Worm (Caenorhabditis elegans) whole organism, L1 larva: ENCODE data around the gene zip-7.

Experiments
- F16B12.6 ChIP-seq: fragments of 150-350 bp; optimal IDR thresholded peaks from 2 replicates; lab custom pipeline; 2014; ENCODE audit warnings: missing biosample characterization, missing genetic modification characterization
- Y116A8C.19 ChIP-seq: sonication (generic microtip); optimal IDR thresholded peaks from 2 replicates; lab custom pipeline; 2016; ENCODE audit warnings: missing compliant biosample characterization, missing genetic modification characterization, borderline replicate concordance
- alr-1 ChIP-seq: fragments of 200-800 bp; sonication (Bioruptor generic); optimal IDR thresholded peaks from 2 replicates; lab custom pipeline; 2018; ENCODE audit warnings: borderline replicate concordance, mild to moderate bottlenecking, missing genetic modification characterization, missing compliant biosample characterization
- aly-2 ChIP-seq: fragments of 150-350 bp; optimal IDR thresholded peaks from 2 replicates; lab custom pipeline; 2014; ENCODE audit warnings: missing biosample characterization, missing genetic modification characterization
- ama-1 ChIP-seq: fragments of 150-350 bp; optimal IDR thresholded peaks from 2 replicates; lab custom pipeline; 2014
- blmp-1 ChIP-seq: fragments of 150-350 bp; optimal IDR thresholded peaks from 2 replicates; lab custom pipeline; 2014; ENCODE audit warnings: missing biosample characterization, missing genetic modification characterization
- ceh-8 ChIP-seq: fragments of 200-800 bp; sonication (Bioruptor generic); optimal IDR thresholded peaks from 2 replicates; lab custom pipeline; 2018; ENCODE audit warnings: mild to moderate bottlenecking, missing genetic modification characterization, moderate library complexity, missing compliant biosample characterization
- ceh-88 ChIP-seq: fragments of 200-800 bp; sonication (Bioruptor generic); IDR thresholded peaks from 2 replicates; pipeline ENCODE4 v1.3.6; 2022; ENCODE audit warnings: missing genetic modification characterization, missing compliant biosample characterization
- ceh-90 ChIP-seq: sonication (generic microtip); optimal IDR thresholded peaks from 2 replicates; lab custom pipeline; 2016; ENCODE audit warnings: missing genetic modification characterization, missing compliant biosample characterization
- dpl-1 ChIP-seq, 3 experiments: fragments of 150-350 bp in 2 of 3; sonication (generic microtip) in 1 of 3; optimal IDR thresholded peaks; 2 replicates each; lab custom pipeline; 2014 to 2017; ENCODE audit warnings: missing biosample characterization in 3 of 3, missing genetic modification characterization in 3 of 3, missing genetic modification reagents in 3 of 3
- dsc-1 ChIP-seq: sonication (generic microtip); optimal IDR thresholded peaks from 2 replicates; lab custom pipeline; 2016; ENCODE audit warnings: mild to moderate bottlenecking, missing genetic modification characterization, missing compliant biosample characterization
- efl-3 ChIP-seq: fragments of 200-800 bp; sonication (Bioruptor generic); optimal IDR thresholded peaks from 2 replicates; lab custom pipeline; 2018; ENCODE audit warnings: mild to moderate bottlenecking, missing genetic modification characterization, missing compliant biosample characterization
- elt-3 ChIP-seq, 6 experiments: fragments of 150-350 bp in 1 of 6; sonication (generic microtip); optimal IDR thresholded peaks; 2 replicates each; lab custom pipeline; 2017 to 2018; ENCODE audit warnings: missing biosample characterization in 6 of 6, missing genetic modification characterization in 6 of 6, inconsistent platforms in 1 of 6
- ets-5 ChIP-seq: fragments of 200-800 bp; sonication (Bioruptor generic); IDR thresholded peaks from 2 replicates; pipeline ENCODE4 v1.3.6; 2022; ENCODE audit warnings: missing genetic modification characterization, missing compliant biosample characterization
- fkh-10 ChIP-seq: sonication (generic microtip); optimal IDR thresholded peaks from 2 replicates; lab custom pipeline; 2017; ENCODE audit warnings: missing biosample characterization, missing genetic modification reagents, missing genetic modification characterization
- fkh-8 ChIP-seq: sonication (generic microtip); optimal IDR thresholded peaks from 2 replicates; lab custom pipeline; 2016; ENCODE audit warnings: mild to moderate bottlenecking, missing genetic modification characterization, missing compliant biosample characterization
- grh-1 ChIP-seq: fragments of 200-800 bp; sonication (Bioruptor generic); IDR thresholded peaks from 2 replicates; pipeline ENCODE4 v1.3.6; 2022; ENCODE audit warnings: missing genetic modification reagents, missing genetic modification characterization, missing compliant biosample characterization
- hlh-4 ChIP-seq: sonication (generic microtip); optimal IDR thresholded peaks from 2 replicates; lab custom pipeline; 2016; ENCODE audit warnings: mild to moderate bottlenecking, missing genetic modification characterization, missing compliant biosample characterization
- hpl-2 ChIP-seq: fragments of 150-350 bp; optimal IDR thresholded peaks from 2 replicates; lab custom pipeline; 2014; ENCODE audit warnings: missing biosample characterization, missing genetic modification reagents, missing genetic modification characterization
- irx-1 ChIP-seq: sonication (generic microtip); optimal IDR thresholded peaks from 2 replicates; lab custom pipeline; 2016; ENCODE audit warnings: missing genetic modification characterization, missing compliant biosample characterization
- isw-1 ChIP-seq: fragments of 200-800 bp; sonication (Bioruptor generic); IDR thresholded peaks from 2 replicates; pipeline ENCODE4 v1.3.6; 2022; ENCODE audit warnings: missing genetic modification characterization, missing compliant biosample characterization
- lin-13 ChIP-seq: fragments of 150-350 bp; optimal IDR thresholded peaks from 2 replicates; lab custom pipeline; 2014; ENCODE audit warnings: missing biosample characterization, missing genetic modification reagents, missing genetic modification characterization
- lir-3 ChIP-seq: sonication (generic microtip); optimal IDR thresholded peaks from 2 replicates; lab custom pipeline; 2016; ENCODE audit warnings: mild to moderate bottlenecking, missing genetic modification characterization, moderate library complexity, missing compliant biosample characterization; ENCODE audit not compliant: poor library complexity
- mef-2 ChIP-seq: fragments of 150-350 bp; optimal IDR thresholded peaks from 2 replicates; lab custom pipeline; 2014; ENCODE audit warnings: missing biosample characterization, missing genetic modification characterization
- mep-1 ChIP-seq: fragments of 150-350 bp; optimal IDR thresholded peaks from 2 replicates; lab custom pipeline; 2014; ENCODE audit warnings: missing biosample characterization, missing genetic modification characterization
- nhr-11 ChIP-seq: fragments of 150-350 bp; optimal IDR thresholded peaks from 2 replicates; lab custom pipeline; 2014; ENCODE audit warnings: missing biosample characterization, missing genetic modification characterization
- nhr-12 ChIP-seq: sonication (generic microtip); optimal IDR thresholded peaks from 2 replicates; lab custom pipeline; 2017; ENCODE audit warnings: missing biosample characterization, missing genetic modification characterization
- nhr-19 ChIP-seq: fragments of 200-800 bp; sonication (Bioruptor generic); conservative IDR thresholded peaks from 2 replicates; pipeline ENCODE4 v1.3.6; 2022; ENCODE audit warnings: missing genetic modification characterization, missing compliant biosample characterization
- nhr-237 ChIP-seq: fragments of 150-350 bp; optimal IDR thresholded peaks from 2 replicates; lab custom pipeline; 2014; ENCODE audit warnings: missing biosample characterization, missing genetic modification characterization
- nhr-28 ChIP-seq: fragments of 150-350 bp; optimal IDR thresholded peaks from 2 replicates; lab custom pipeline; 2014; ENCODE audit warnings: missing biosample characterization, missing genetic modification characterization
- nhr-47 ChIP-seq: sonication (generic microtip); optimal IDR thresholded peaks from 2 replicates; lab custom pipeline; 2016; ENCODE audit warnings: mild to moderate bottlenecking, missing genetic modification characterization, moderate library complexity, missing compliant biosample characterization
- nhr-76 ChIP-seq: sonication (generic microtip); optimal IDR thresholded peaks from 2 replicates; lab custom pipeline; 2017; ENCODE audit warnings: missing biosample characterization, missing genetic modification characterization
- nhr-77 ChIP-seq: fragments of 150-350 bp; optimal IDR thresholded peaks from 2 replicates; lab custom pipeline; 2014; ENCODE audit warnings: missing biosample characterization, missing genetic modification characterization
- nhr-84 ChIP-seq: sonication (generic microtip); optimal IDR thresholded peaks from 2 replicates; lab custom pipeline; 2017; ENCODE audit warnings: missing biosample characterization, missing genetic modification characterization
- nhr-90 ChIP-seq: sonication (generic microtip); optimal IDR thresholded peaks from 2 replicates; lab custom pipeline; 2016; ENCODE audit warnings: mild to moderate bottlenecking, missing genetic modification characterization, missing compliant biosample characterization; ENCODE audit not compliant: poor library complexity
- pax-3 ChIP-seq: fragments of 200-800 bp; sonication (Bioruptor generic); optimal IDR thresholded peaks from 2 replicates; lab custom pipeline; 2018; ENCODE audit warnings: mild to moderate bottlenecking, missing genetic modification characterization, moderate library complexity, missing compliant biosample characterization
- pqm-1 ChIP-seq: sonication (generic microtip); optimal IDR thresholded peaks from 3 replicates; lab custom pipeline; 2017; ENCODE audit warnings: missing biosample characterization, missing genetic modification characterization
- skn-1 ChIP-seq: fragments of 150-350 bp; optimal IDR thresholded peaks from 2 replicates; lab custom pipeline; 2014; ENCODE audit warnings: missing biosample characterization, missing genetic modification characterization
- snu-23 ChIP-seq: sonication (generic microtip); optimal IDR thresholded peaks from 2 replicates; lab custom pipeline; 2016; ENCODE audit warnings: missing genetic modification characterization, missing compliant biosample characterization
- sox-4 ChIP-seq: sonication (generic microtip); optimal IDR thresholded peaks from 2 replicates; lab custom pipeline; 2016; ENCODE audit warnings: missing genetic modification characterization, missing compliant biosample characterization
- sup-37 ChIP-seq: fragments of 200-800 bp; sonication (Bioruptor generic); optimal IDR thresholded peaks from 2 replicates; lab custom pipeline; 2018; ENCODE audit warnings: mild to moderate bottlenecking, missing genetic modification characterization, missing compliant biosample characterization
- swsn-7 ChIP-seq: sonication (generic microtip); optimal IDR thresholded peaks from 2 replicates; lab custom pipeline; 2016; ENCODE audit warnings: missing genetic modification characterization, missing compliant biosample characterization
- tbx-2 ChIP-seq: sonication (generic microtip); optimal IDR thresholded peaks from 2 replicates; lab custom pipeline; 2016; ENCODE audit warnings: missing genetic modification characterization, missing compliant biosample characterization
- tlp-1 ChIP-seq: fragments of 150-350 bp; optimal IDR thresholded peaks from 2 replicates; lab custom pipeline; 2014; ENCODE audit warnings: missing biosample characterization, missing genetic modification characterization
- unc-62 ChIP-seq: fragments of 150-350 bp; optimal IDR thresholded peaks from 2 replicates; lab custom pipeline; 2014; ENCODE audit warnings: missing biosample characterization, missing genetic modification reagents, missing genetic modification characterization
- unc-86 ChIP-seq: sonication (generic microtip); optimal IDR thresholded peaks from 2 replicates; lab custom pipeline; 2016; ENCODE audit warnings: missing genetic modification characterization, missing compliant biosample characterization
- unc-98 ChIP-seq: fragments of 200-800 bp; sonication (Bioruptor generic); IDR thresholded peaks from 2 replicates; pipeline ENCODE4 v1.3.6; 2022; ENCODE audit warnings: missing genetic modification characterization, missing compliant biosample characterization
- vab-15 ChIP-seq: sonication (generic microtip); optimal IDR thresholded peaks from 2 replicates; lab custom pipeline; 2017; ENCODE audit warnings: missing genotype, mild to moderate bottlenecking, missing genetic modification characterization, missing compliant biosample characterization
- xbp-1 ChIP-seq: sonication (generic microtip); optimal IDR thresholded peaks from 2 replicates; lab custom pipeline; 2016; ENCODE audit warnings: missing genetic modification characterization, missing compliant biosample characterization
- zip-4 ChIP-seq: fragments of 200-800 bp; sonication (Bioruptor generic); optimal IDR thresholded peaks from 2 replicates; lab custom pipeline; 2018; ENCODE audit warnings: mild to moderate bottlenecking, missing genetic modification characterization, moderate library complexity, missing compliant biosample characterization
- ztf-4 ChIP-seq: fragments of 150-350 bp; optimal IDR thresholded peaks from 2 replicates; lab custom pipeline; 2014; ENCODE audit warnings: missing biosample characterization, missing genetic modification characterization

The zip-7 gene

DNA sequence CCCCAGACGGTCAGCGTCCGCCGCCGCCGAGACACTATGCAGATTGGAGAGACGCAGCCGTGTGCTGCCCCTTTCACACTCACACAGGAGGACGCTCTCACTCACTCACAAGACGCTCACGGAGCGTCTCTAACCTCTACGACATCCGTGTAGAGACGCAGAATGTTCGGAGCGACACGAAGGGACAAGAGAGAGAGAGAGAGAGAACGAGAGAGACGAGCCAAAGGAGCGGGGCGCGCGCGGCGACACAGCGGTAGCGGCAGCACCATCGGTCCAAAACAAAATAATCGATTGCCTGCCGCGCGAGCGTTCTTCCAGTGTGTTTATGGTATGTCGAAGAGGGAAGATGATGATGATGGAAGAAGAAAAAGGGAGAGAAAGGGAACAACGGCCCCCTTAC, 13.2 kb downstream of the zip-7 start (continued):
- no peak for TF ChIP-seq tlp-1 (tag; lab: Kevin White, UChicago)
- peak; percentile 43; the same call in 1 of the 2 replicates for TF ChIP-seq ceh-88 (GFP tag; lab: Robert Waterston, UW)
- TF ChIP-seq unc-62 (GFP tag; lab: Kevin White, UChicago) = no peak
- no peak for TF ChIP-seq hpl-2 (GFP tag; lab: Kevin White, UChicago)
- TF ChIP-seq grh-1 = peak; percentile 43
- TF ChIP-seq dpl-1 (GFP tag; optimal IDR thresholded peaks at IDR 0.05; lab: Kevin White, UChicago) = peak in 2 of 3 experiments; percentile 34 to 40
- TF ChIP-seq nhr-77 = peak; percentile 69
- peak; percentile 48 for TF ChIP-seq ztf-4 (tag; lab: Kevin White, UChicago)
- TF ChIP-seq, all 84 proteins: peak for 47

DNA sequence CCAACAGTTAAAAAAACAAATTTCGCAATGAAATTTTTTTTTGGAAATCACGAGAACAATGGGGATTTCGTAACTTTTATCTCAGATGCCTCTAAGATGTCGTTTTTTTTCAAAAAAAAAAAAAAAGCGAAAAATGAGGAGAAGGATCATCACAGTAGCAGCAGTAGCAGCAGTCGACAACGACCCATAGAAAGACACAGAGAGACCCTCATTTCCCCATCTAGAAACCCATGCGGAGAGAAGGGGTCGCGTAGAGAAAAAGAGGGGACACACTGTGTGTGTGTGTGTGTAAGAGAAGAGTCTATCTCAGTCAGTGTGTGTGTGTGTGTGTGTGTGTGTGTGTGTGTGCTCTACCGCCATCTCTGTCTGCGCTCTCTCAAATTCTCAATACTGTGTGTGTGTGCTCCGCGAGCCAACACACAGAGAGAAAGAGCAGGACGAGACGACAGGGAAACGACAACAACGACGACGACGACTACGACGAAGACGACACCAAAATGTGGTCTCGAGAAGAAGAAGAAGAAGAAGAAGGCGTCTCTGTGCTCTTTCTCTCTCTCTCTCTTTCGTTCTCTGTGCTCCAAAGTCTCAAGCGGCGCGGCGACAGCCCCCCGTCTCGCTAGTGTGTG, 14.0 kb downstream of the zip-7 start:
- TF ChIP-seq fkh-10 (GFP tag; lab: Kevin White, UChicago) (peak; percentile 81), skn-1 (tag; lab: Kevin White, UChicago) (peak; percentile 28), isw-1 (GFP tag; lab: Robert Waterston, UW) (peak; percentile 62), blmp-1 (tag; lab: Kevin White, UChicago) (no peak), alr-1 (tag; lab: Kevin White, UChicago) (no peak), lin-13 (GFP tag; lab: Kevin White, UChicago) (peak; percentile 24), irx-1 (tag; lab: Kevin White, UChicago) (peak; percentile 62), nhr-76 (tag; lab: Kevin White, UChicago) (no peak), hlh-4 (no peak), nhr-19 (GFP tag; lab: Robert Waterston, UW) (peak; percentile 70), Y116A8C.19 (tag; lab: Kevin White, UChicago) (no peak), fkh-8 (tag; lab: Kevin White, UChicago) (peak; percentile 89), zip-4 (GFP tag; lab: Kevin White, UChicago) (peak; percentile 33), pax-3 (tag; lab: Kevin White, UChicago) (peak; percentile 58), nhr-237 (tag; lab: Kevin White, UChicago) (peak; percentile 67), dsc-1 (tag; lab: Kevin White, UChicago) (peak; percentile 59), nhr-11 (peak; percentile 39), nhr-84 (tag; lab: Kevin White, UChicago) (no peak), ama-1 (no peak), pqm-1 (no peak), aly-2 (tag; lab: Kevin White, UChicago) (no peak), nhr-47 (tag; lab: Kevin White, UChicago) (peak; percentile 81), sox-4 (tag; lab: Kevin White, UChicago) (no peak), sup-37 (GFP tag; lab: Kevin White, UChicago) (peak; percentile 19), nhr-28 (tag; lab: Kevin White, UChicago) (no peak), mep-1 (tag; lab: Kevin White, UChicago) (peak; percentile 16), efl-3 (no peak), F16B12.6 (peak; percentile 9), ets-5 (no peak), tbx-2 (peak; percentile 72), snu-23 (GFP tag; lab: Kevin White, UChicago) (peak; percentile 75), unc-86 (peak; percentile 80), unc-62 (GFP tag; lab: Kevin White, UChicago) (no peak), nhr-12 (tag; lab: Kevin White, UChicago) (no peak), nhr-90 (peak; percentile 2), unc-98 (GFP tag; lab: Robert Waterston, UW) (no peak), ceh-90 (peak; percentile 22), mef-2 (peak; percentile 37), xbp-1 (tag; lab: Kevin White, UChicago) (peak; percentile 47), lir-3 (tag; lab: Kevin White, UChicago) (no peak), swsn-7 (tag; lab: Kevin White, UChicago) (peak; percentile 86), elt-3 (tag; optimal IDR thresholded peaks at IDR 0.05; lab: Kevin White, UChicago) (no peak), vab-15 (no peak), ceh-8 (GFP tag; lab: Kevin White, UChicago) (no peak)
